Worm (Caenorhabditis elegans) whole organism, L4/young adult: ENCODE data around the gene Y111B2A.1.

Experiments
- W03F9.2 ChIP-seq: fragments of 150-350 bp; optimal IDR thresholded peaks from 2 replicates; lab custom pipeline; 2014; ENCODE audit warnings: missing biosample characterization, missing genetic modification characterization
- dao-5 ChIP-seq: sonication (generic microtip); optimal IDR thresholded peaks from 2 replicates; lab custom pipeline; 2016; ENCODE audit warnings: missing genotype, missing genetic modification characterization, moderate library complexity, missing compliant biosample characterization
- him-1 ChIP-seq: sonication (generic microtip); optimal IDR thresholded peaks from 2 replicates; lab custom pipeline; 2016; ENCODE audit warnings: missing genotype, missing genetic modification reagents, missing genetic modification characterization, missing compliant biosample characterization

Gene Y111B2A.1

DNA sequence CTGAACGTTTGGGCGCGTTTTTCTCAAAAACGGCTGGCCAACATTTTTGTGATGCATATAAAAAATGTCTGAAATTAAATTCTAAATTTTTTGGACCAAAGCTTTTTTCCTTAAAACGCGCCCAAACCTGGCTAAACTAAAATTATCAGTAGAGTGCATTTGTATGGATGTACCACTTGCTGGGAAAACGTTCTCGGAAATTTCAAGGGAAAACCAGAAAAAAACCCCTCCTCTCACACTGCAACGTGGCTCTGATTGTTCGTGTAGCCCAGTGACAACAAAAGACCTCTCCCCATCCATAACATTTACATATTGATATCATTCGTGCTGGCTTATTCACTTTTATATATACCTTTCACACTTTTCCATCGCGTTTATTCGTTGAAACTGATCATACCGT, 26.6 kb downstream of the Y111B2A.1 start, which contains the start of gene Y49E10.29:
TSS of gene Y49E10.29 (plus strand) at position 301 of the 400 bp plus-strand sequence.
- no peak for TF ChIP-seq dao-5 (tag; lab: Kevin White, UChicago)
- no peak for TF ChIP-seq him-1 (tag; lab: Kevin White, UChicago)
- TF ChIP-seq W03F9.2 (tag; lab: Kevin White, UChicago), result no peak

- no peak for TF ChIP-seq him-1 (tag; lab: Kevin White, UChicago)
- no peak for TF ChIP-seq W03F9.2 (tag; lab: Kevin White, UChicago)
- TF ChIP-seq dao-5 (tag; lab: Kevin White, UChicago), result no peak
Measured at ce11 chrIII:12466310-12466709, 29.1 kb downstream of the Y111B2A.1 start, which contains the start of gene pstk-1. TSS of gene pstk-1 (plus strand) at chrIII:12466610.

DNA sequence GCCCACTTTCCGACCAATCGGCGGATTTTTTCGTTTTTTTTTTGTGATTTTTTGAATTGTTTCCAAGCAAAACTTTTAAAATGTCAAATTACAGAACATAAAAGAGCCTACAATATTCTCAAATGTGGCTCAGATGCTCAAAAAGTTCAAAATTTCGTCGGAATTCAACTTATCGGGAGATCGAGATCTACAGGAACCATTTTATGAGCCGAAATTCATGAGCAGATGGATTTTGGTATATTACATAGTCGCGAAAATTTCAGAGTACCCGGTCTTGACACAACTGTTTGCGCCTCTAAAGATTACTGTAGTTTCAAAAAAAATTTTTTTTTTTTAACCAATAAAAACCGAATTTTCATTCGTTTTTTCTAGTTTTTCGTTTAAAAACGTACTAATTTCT, 36.5 kb downstream of the Y111B2A.1 start:
- TF ChIP-seq dao-5 (tag; lab: Kevin White, UChicago), result no peak

ce11 chrIII:12456801-12457647, 38.4 kb downstream of the Y111B2A.1 start, which contains the start of the genes scav-3 and Y49E10.21:
TSS of gene scav-3 (minus strand) at chrIII:12456850.
TSS of gene Y49E10.21 (plus strand) at chrIII:12457597.
- no peak for TF ChIP-seq him-1 (tag; lab: Kevin White, UChicago)
- TF ChIP-seq dao-5 (tag; lab: Kevin White, UChicago), result no peak
- peak; percentile 44 for TF ChIP-seq W03F9.2 (tag; lab: Kevin White, UChicago)

DNA sequence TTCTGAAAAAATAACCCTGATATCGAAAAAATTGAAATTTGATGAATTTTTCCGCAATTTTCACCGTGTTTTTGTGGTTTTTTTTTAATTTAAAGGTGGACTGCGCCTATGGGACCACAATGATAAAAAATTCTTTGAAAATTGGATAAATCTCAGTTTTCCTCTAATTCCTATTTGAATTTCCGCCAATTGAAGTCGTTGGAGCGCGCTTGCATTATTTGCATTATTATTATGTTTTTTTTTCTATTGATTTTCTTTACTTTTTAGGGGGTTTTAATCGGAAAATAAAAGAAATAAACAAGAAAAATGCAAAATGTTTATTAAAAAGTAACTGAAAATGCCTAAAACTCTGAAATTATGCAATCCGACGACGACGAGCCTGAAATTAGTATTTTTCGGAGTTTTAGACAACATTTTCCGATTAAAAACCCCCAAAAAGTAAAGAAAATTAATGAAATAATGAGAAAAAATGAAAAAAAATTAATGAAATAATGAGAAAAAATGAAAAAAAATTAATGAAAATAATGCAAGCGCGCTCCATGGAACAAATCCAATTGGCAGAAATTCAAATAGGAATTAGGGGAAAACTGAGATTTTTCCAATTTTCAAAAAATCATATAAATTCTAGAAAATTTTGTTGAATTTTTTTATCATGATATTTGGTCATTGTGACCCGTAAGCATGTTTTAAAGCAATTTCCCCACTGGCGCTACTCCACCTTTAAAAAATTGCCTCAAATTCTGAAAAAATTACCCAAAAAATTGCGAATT, 39.6 kb downstream of the Y111B2A.1 start:
- TF ChIP-seq W03F9.2 (tag; lab: Kevin White, UChicago) (no peak), dao-5 (tag; lab: Kevin White, UChicago) (no peak), him-1 (tag; lab: Kevin White, UChicago) (no peak)

DNA sequence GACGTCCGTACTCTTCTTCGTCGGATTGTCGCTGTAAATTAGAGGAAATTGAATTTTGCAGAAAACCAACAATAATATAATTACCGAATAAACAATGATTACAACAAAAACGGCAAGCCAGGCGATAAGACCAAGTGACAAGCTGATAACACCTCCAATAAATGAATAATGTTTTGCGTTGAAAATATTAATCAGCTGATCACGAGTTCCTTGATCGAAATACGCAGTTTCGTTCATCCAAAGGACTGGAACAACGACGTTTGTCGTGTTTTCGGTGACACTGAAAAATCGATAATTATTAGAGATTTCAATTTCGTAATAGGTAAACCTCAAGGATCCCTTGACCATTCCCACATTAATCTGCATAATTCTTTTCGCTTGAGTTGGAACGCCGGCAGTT, 41.7 kb downstream of the Y111B2A.1 start:
- TF ChIP-seq W03F9.2 (tag; lab: Kevin White, UChicago), result no peak
- no peak for TF ChIP-seq him-1 (tag; lab: Kevin White, UChicago)
- TF ChIP-seq dao-5 (tag; lab: Kevin White, UChicago), result no peak

DNA sequence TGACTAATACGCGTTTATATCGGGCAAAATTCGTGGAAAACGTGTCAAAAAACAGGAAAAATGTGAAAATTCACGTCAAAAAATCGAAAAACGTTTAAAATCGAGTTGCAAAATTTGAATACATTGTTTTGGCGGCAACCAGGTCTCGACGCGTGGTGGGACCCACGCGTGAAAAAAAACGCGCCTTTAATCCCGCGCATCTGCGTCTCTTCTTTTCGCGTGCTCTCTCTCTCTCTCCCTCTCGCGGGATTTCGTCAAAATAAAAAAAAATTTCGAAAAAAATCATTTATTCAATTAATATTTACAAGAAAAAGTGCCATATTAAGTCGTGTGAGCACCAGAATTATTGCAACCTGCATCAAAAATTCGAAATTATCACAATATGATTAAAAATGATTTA, 42.1 kb downstream of the Y111B2A.1 start, which contains the start of gene ani-1:
TSS of gene ani-1 (minus strand) at position 61 of the 400 bp plus-strand sequence.
- TF ChIP-seq W03F9.2 (tag; lab: Kevin White, UChicago) (peak; percentile 71), him-1 (tag; lab: Kevin White, UChicago) (no peak), dao-5 (tag; lab: Kevin White, UChicago) (no peak)

DNA sequence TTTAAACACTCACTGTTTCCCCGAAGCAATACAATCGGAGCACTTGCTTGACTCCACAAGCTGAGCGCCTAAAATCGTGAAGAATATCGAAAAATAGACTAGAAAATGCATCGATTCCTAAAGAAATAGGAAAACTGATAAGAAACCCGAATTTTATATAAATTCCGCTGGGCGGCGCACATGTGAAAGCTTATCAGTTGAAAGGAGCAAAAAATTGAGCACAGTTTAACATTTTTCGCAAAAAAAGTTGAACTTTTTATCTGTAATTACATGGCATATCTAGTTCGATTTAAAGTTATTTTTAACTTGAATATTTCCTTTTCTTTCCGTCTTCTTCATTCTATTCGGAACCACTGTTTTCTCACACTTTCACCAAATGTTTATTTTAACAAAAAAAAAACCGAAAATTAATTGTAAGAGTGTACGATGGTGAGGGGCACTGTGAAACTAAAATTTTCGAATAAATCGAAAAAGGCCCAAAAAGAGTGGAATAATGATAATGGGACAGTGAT, 49.4 kb downstream of the Y111B2A.1 start, which contains the start of gene Y49E10.18:
TSS of gene Y49E10.18 (minus strand) at position 116 of the 512 bp plus-strand sequence.
- no peak for TF ChIP-seq him-1 (tag; lab: Kevin White, UChicago)
- TF ChIP-seq dao-5 (tag; lab: Kevin White, UChicago), result no peak
- no peak for TF ChIP-seq W03F9.2 (tag; lab: Kevin White, UChicago)

- TF ChIP-seq him-1 (tag; lab: Kevin White, UChicago) (no peak), dao-5 (tag; lab: Kevin White, UChicago) (no peak), W03F9.2 (tag; lab: Kevin White, UChicago) (no peak)
Measured at ce11 chrIII:12445223-12445622, 50.2 kb downstream of the Y111B2A.1 start.

DNA sequence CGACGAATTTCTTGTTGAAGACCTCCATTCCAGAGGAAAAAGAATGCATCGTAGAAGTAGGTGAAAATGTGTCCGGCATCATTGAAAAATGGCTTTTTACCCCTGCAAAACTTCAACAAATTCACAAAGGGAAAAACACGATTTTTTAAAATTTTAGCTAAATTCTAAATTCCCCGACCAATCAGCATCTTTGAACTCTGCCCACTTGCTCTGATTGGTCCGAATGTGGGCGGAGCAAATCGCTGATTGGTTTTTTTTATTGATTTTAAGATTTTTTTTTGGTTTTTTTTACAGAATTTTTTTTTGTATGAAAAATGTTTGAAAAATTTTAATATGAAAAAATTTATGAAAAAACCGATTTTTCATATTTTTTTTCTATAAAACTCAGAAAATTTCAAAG, 51.6 kb downstream of the Y111B2A.1 start:
- TF ChIP-seq W03F9.2 (tag; lab: Kevin White, UChicago), result no peak
